Fruit fly (Drosophila melanogaster) whole organism, embryonic: ENCODE data around the gene ATPsynO.

Experiments
- Atf6 ChIP-seq: fragments of 200-800 bp; sonication (Bioruptor generic); IDR thresholded peaks from 2 replicates; pipeline ENCODE4 v1.3.6; 2022; ENCODE audit warnings: missing biosample characterization, missing genetic modification characterization
- CG10321 ChIP-seq: fragments of 200-800 bp; sonication (Bioruptor generic); IDR thresholded peaks from 2 replicates; pipeline ENCODE4 v1.3.6; 2022; ENCODE audit warnings: missing biosample characterization, missing genetic modification characterization
- CG4424 ChIP-seq: fragments of 200-800 bp; sonication (Bioruptor generic); optimal IDR thresholded peaks from 3 replicates; lab custom pipeline; 2016; ENCODE audit warnings: missing biosample characterization, missing genetic modification characterization
- Dll ChIP-seq: fragments of 200-800 bp; sonication (Bioruptor generic); IDR thresholded peaks from 4 replicates; pipeline ENCODE4 v1.3.6; 2022; ENCODE audit warnings: missing biosample characterization, missing genetic modification characterization; ENCODE audit not compliant: partially characterized antibody
- HLH4C ChIP-seq: fragments of 200-800 bp; sonication (Bioruptor generic); IDR thresholded peaks from 3 replicates; pipeline ENCODE4 v1.3.6; 2022; ENCODE audit warnings: missing biosample characterization, missing genetic modification characterization; ENCODE audit not compliant: partially characterized antibody
- Lim3 ChIP-seq: fragments of 200-800 bp; sonication (Bioruptor generic); IDR thresholded peaks from 2 replicates; pipeline ENCODE4 v1.3.6; 2022; ENCODE audit warnings: missing biosample characterization, missing genetic modification characterization
- caup ChIP-seq: fragments of 200-800 bp; sonication (Bioruptor generic); optimal IDR thresholded peaks from 3 replicates; lab custom pipeline; 2017; ENCODE audit warnings: missing biosample characterization, mild to moderate bottlenecking, missing genetic modification characterization, moderate library complexity; ENCODE audit not compliant: severe bottlenecking
- inv ChIP-seq: fragments of 200-800 bp; sonication (Bioruptor generic); IDR thresholded peaks from 2 replicates; pipeline ENCODE4 v1.3.6; 2022; ENCODE audit warnings: missing biosample characterization, missing genetic modification characterization; ENCODE audit not compliant: partially characterized antibody
- mam ChIP-seq: fragments of 200-800 bp; sonication (Bioruptor generic); optimal IDR thresholded peaks from 3 replicates; lab custom pipeline; 2016; ENCODE audit warnings: missing biosample characterization, missing genetic modification characterization
- sens ChIP-seq: fragments of 200-800 bp; sonication (Bioruptor generic); peaks from one replicate; lab custom pipeline; 2016; ENCODE audit warnings: missing biosample characterization, missing genetic modification characterization
- sqz ChIP-seq: fragments of 200-800 bp; sonication (Bioruptor generic); optimal IDR thresholded peaks from 3 replicates; lab custom pipeline; 2018; ENCODE audit warnings: missing biosample characterization, mild to moderate bottlenecking, missing genetic modification characterization

DNA sequence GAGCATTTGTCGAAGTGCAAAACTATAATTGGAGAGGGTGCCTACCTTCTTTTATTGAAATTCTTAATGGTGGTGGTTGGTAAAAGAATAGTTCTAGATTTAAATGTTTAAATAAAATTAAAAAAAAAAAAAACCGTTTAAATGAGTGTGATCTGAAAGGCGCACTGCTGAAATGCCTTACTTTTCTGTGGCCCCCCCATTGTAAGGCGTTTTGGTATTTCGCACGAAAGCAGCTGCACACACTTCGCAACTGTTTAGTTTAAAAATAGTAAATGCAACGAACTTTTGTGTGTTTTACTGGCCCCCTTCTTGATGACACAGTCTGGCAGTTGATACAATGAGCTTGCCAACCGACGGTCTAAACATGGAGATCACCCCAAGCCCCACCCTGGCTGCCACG is 3.0 kb downstream of the ATPsynO start, which contains the start of the genes CG14864 and Zip88E:
- TF ChIP-seq HLH4C = no peak
- TF ChIP-seq Dll (GFP tag; lab: Robert Waterston, UW) = no peak
- TF ChIP-seq CG4424 (GFP tag; lab: Kevin White, UChicago) = no peak
- TF ChIP-seq CG10321 (GFP tag; lab: Robert Waterston, UW) = no peak
- TF ChIP-seq caup = no peak
- TF ChIP-seq sens (GFP tag; lab: Kevin White, UChicago) = peak; percentile 33
- no peak for TF ChIP-seq Atf6
- TF ChIP-seq Lim3 (GFP tag; lab: Robert Waterston, UW) = no peak
- no peak for TF ChIP-seq sqz
- no peak for TF ChIP-seq inv (GFP tag; lab: Robert Waterston, UW)
- TF ChIP-seq mam (GFP tag; lab: Kevin White, UChicago) = no peak
